Worm (Caenorhabditis elegans): ENCODE results near the gene syd-2.

ce11 chrX:10516549-10516948 is 38.5 kb downstream of the syd-2 start:
- no peak for TF ChIP-seq ama-1 (optimal IDR thresholded peaks at IDR 0.05)
- TF ChIP-seq ceh-13 (GFP tag; optimal IDR thresholded peaks at IDR 0.05), result no peak
- no peak for TF ChIP-seq tbx-37 (GFP tag; conservative IDR thresholded peaks at IDR 0.05)
- TF ChIP-seq ets-7 (tag; optimal IDR thresholded peaks at IDR 0.05), result no peak
- no peak for TF ChIP-seq hnd-1 (tag; optimal IDR thresholded peaks at IDR 0.05)
- no peak for TF ChIP-seq tbx-11 (GFP tag; IDR thresholded peaks at IDR 0.05)
- no peak for TF ChIP-seq hmbx-1 (tag; optimal IDR thresholded peaks at IDR 0.05)
- no peak for TF ChIP-seq F13C5.2 (tag; optimal IDR thresholded peaks at IDR 0.05)
- no peak for TF ChIP-seq sea-1 (GFP tag; conservative IDR thresholded peaks at IDR 0.05)
- no peak for TF ChIP-seq ceh-36 (tag; optimal IDR thresholded peaks at IDR 0.05)
- no peak for TF ChIP-seq pes-1 (GFP tag; IDR thresholded peaks at IDR 0.05)
